Worm (Caenorhabditis elegans): ENCODE results near the gene pus-1.

DNA sequence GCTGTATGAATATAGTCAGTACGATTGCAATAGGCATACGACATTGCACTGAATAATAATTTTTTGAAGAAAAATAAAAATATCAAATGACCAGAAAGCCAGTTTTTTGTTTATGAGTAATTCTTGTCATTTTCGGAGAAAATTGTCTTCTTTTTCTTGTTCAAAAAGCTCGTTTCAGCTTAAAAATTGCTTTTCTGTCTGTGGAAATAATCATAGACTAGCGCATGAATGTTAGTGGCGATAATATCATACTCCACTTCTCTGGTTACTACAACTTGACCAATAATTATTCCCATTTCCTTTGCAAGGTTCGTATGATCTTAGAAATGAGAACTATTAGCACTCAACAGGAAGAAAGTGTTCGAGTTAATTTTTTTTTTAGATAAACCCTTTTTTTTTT, 32.7 kb upstream of the pus-1 start, which contains the start of gene srh-216:
- TF ChIP-seq dao-5 (tag; optimal IDR thresholded peaks at IDR 0.05) (no peak), him-1 (tag; optimal IDR thresholded peaks at IDR 0.05) (no peak), W03F9.2 (tag; optimal IDR thresholded peaks at IDR 0.05) (no peak)
